Fruit fly (Drosophila melanogaster) whole organism, prepupa: ENCODE results near the gene sbm.

ENCODE experiments used
- CG10631 ChIP-seq: fragments of 200-800 bp; sonication (Bioruptor generic); optimal IDR thresholded peaks from 2 replicates; lab custom pipeline; 2016; ENCODE audit warnings: missing biosample characterization, missing genetic modification characterization
- CG10669 ChIP-seq: fragments of 200-800 bp; sonication (Bioruptor generic); optimal IDR thresholded peaks from 3 replicates; lab custom pipeline; 2018; ENCODE audit warnings: missing biosample characterization, mild to moderate bottlenecking, missing genetic modification characterization, moderate library complexity
- CG11294 ChIP-seq: fragments of 200-800 bp; sonication (Bioruptor generic); IDR thresholded peaks from 2 replicates; pipeline ENCODE4 v1.3.6; 2022; ENCODE audit warnings: missing biosample characterization, missing genetic modification characterization
- CG15336 ChIP-seq: fragments of 200-800 bp; sonication (Bioruptor generic); IDR thresholded peaks from 2 replicates; pipeline ENCODE4 v1.3.6; 2022; ENCODE audit warnings: missing biosample characterization, missing genetic modification characterization
- CG3032 ChIP-seq: fragments of 200-800 bp; optimal IDR thresholded peaks from 2 replicates; lab custom pipeline; 2019; ENCODE audit warnings: missing biosample characterization, mild to moderate bottlenecking, missing genetic modification characterization, moderate library complexity
- CG31627 ChIP-seq: fragments of 200-800 bp; sonication (Bioruptor generic); optimal IDR thresholded peaks from 3 replicates; lab custom pipeline; 2016; ENCODE audit warnings: missing biosample characterization, missing genetic modification characterization
- CG32006 ChIP-seq: fragments of 200-800 bp; sonication (Bioruptor generic); optimal IDR thresholded peaks from 3 replicates; lab custom pipeline; 2017; ENCODE audit warnings: missing biosample characterization, mild to moderate bottlenecking, missing genetic modification characterization
- CG3919 ChIP-seq: fragments of 200-800 bp; sonication (Bioruptor generic); optimal IDR thresholded peaks from 3 replicates; lab custom pipeline; 2016; ENCODE audit warnings: missing biosample characterization, missing genetic modification characterization
- CG6163 ChIP-seq: fragments of 200-800 bp; sonication (Bioruptor generic); IDR thresholded peaks from 3 replicates; pipeline ENCODE4 v1.3.6; 2022; ENCODE audit warnings: missing biosample characterization, missing genetic modification characterization
- CG6276 ChIP-seq: fragments of 200-800 bp; sonication (Bioruptor generic); optimal IDR thresholded peaks from 2 replicates; lab custom pipeline; 2017; ENCODE audit warnings: missing biosample characterization, mild to moderate bottlenecking, missing genetic modification characterization
- CG6808 ChIP-seq: fragments of 200-800 bp; sonication (Bioruptor generic); optimal IDR thresholded peaks from 3 replicates; lab custom pipeline; 2017; ENCODE audit warnings: missing biosample characterization, missing genetic modification characterization, mild to moderate bottlenecking, moderate library complexity, missing genetic modification reagents
- CG8119 ChIP-seq: fragments of 200-800 bp; sonication (Bioruptor generic); IDR thresholded peaks from 3 replicates; pipeline ENCODE4 v1.3.6; 2022; ENCODE audit warnings: missing biosample characterization, missing genetic modification characterization
- CG9139 ChIP-seq: fragments of 200-800 bp; sonication (Bioruptor generic); optimal IDR thresholded peaks from 3 replicates; lab custom pipeline; 2017; ENCODE audit warnings: missing biosample characterization, mild to moderate bottlenecking, missing genetic modification characterization
- Eip78C ChIP-seq: fragments of 200-800 bp; sonication (Bioruptor generic); peaks from one replicate; lab custom pipeline; 2016; ENCODE audit warnings: missing biosample characterization, missing genetic modification characterization
- Ets96B ChIP-seq: fragments of 200-800 bp; optimal IDR thresholded peaks from 2 replicates; lab custom pipeline; 2019; ENCODE audit warnings: missing biosample characterization, mild to moderate bottlenecking, missing genetic modification characterization, moderate library complexity
- Gug ChIP-seq: fragments of 200-800 bp; sonication (Bioruptor generic); IDR thresholded peaks from 2 replicates; pipeline ENCODE4 v1.3.6; 2022; ENCODE audit warnings: missing biosample characterization, missing genetic modification characterization
- Hr38 ChIP-seq: sonication (Bioruptor generic); optimal IDR thresholded peaks from 2 replicates; lab custom pipeline; 2016; ENCODE audit warnings: missing biosample characterization, missing genetic modification characterization
- Hr4 ChIP-seq: fragments of 200-800 bp; sonication (Bioruptor generic); optimal IDR thresholded peaks from 3 replicates; lab custom pipeline; 2016; ENCODE audit warnings: missing biosample characterization, missing genetic modification characterization
- Lpt ChIP-seq: fragments of 200-800 bp; sonication (Bioruptor generic); optimal IDR thresholded peaks from 3 replicates; lab custom pipeline; 2016; ENCODE audit warnings: missing biosample characterization, missing genetic modification characterization
- OdsH ChIP-seq: fragments of 200-800 bp; sonication (Bioruptor generic); optimal IDR thresholded peaks from 3 replicates; lab custom pipeline; 2016; ENCODE audit warnings: missing biosample characterization, missing genetic modification characterization
- Sox102F ChIP-seq: fragments of 200-800 bp; sonication (Bioruptor generic); optimal IDR thresholded peaks from 2 replicates; lab custom pipeline; 2016; ENCODE audit warnings: missing biosample characterization, mild to moderate bottlenecking, missing genetic modification characterization
- Sox15 ChIP-seq: fragments of 200-800 bp; sonication (Bioruptor generic); optimal IDR thresholded peaks from 3 replicates; lab custom pipeline; 2016; ENCODE audit warnings: missing biosample characterization, missing genetic modification characterization
- achi ChIP-seq: fragments of 200-800 bp; sonication (Bioruptor generic); optimal IDR thresholded peaks from 3 replicates; lab custom pipeline; 2016; ENCODE audit warnings: missing biosample characterization, missing genetic modification characterization
- acj6 ChIP-seq: fragments of 200-800 bp; sonication (Bioruptor generic); optimal IDR thresholded peaks from 3 replicates; lab custom pipeline; 2016; ENCODE audit warnings: missing biosample characterization, missing genetic modification characterization
- cyc ChIP-seq: fragments of 200-800 bp; sonication (Bioruptor generic); optimal IDR thresholded peaks from 3 replicates; lab custom pipeline; 2016; ENCODE audit warnings: missing biosample characterization, missing genetic modification characterization
- dac ChIP-seq: fragments of 200-800 bp; sonication (Bioruptor generic); optimal IDR thresholded peaks from 2 replicates; lab custom pipeline; 2017; ENCODE audit warnings: missing biosample characterization, mild to moderate bottlenecking, missing genetic modification characterization
- dsx ChIP-seq: fragments of 200-800 bp; optimal IDR thresholded peaks from 3 replicates; lab custom pipeline; 2019; ENCODE audit warnings: missing biosample characterization, mild to moderate bottlenecking, missing genetic modification characterization, moderate library complexity; ENCODE audit not compliant: poor library complexity, severe bottlenecking
- eg ChIP-seq: fragments of 200-800 bp; sonication (Bioruptor generic); IDR thresholded peaks from 3 replicates; pipeline ENCODE4 v1.3.6; 2022; ENCODE audit warnings: missing biosample characterization, missing genetic modification characterization
- esn ChIP-seq: fragments of 200-800 bp; sonication (Bioruptor generic); optimal IDR thresholded peaks from 2 replicates; lab custom pipeline; 2016; ENCODE audit warnings: missing biosample characterization, mild to moderate bottlenecking, missing genetic modification characterization, moderate library complexity
- fd85E ChIP-seq: fragments of 200-800 bp; sonication (Bioruptor generic); optimal IDR thresholded peaks from 3 replicates; lab custom pipeline; 2016; ENCODE audit warnings: missing biosample characterization, missing genetic modification characterization
- fkh ChIP-seq: fragments of 200-800 bp; sonication (Bioruptor generic); optimal IDR thresholded peaks from 3 replicates; lab custom pipeline; 2017; ENCODE audit warnings: missing biosample characterization, mild to moderate bottlenecking, missing genetic modification characterization, moderate library complexity
- lz ChIP-seq: fragments of 200-800 bp; sonication (Bioruptor generic); optimal IDR thresholded peaks from 3 replicates; lab custom pipeline; 2016; ENCODE audit warnings: missing biosample characterization, missing genetic modification characterization
- pdm3 ChIP-seq: fragments of 200-800 bp; sonication (Bioruptor generic); optimal IDR thresholded peaks from 3 replicates; lab custom pipeline; 2016; ENCODE audit warnings: missing biosample characterization, missing genetic modification characterization
- salr ChIP-seq, 2 experiments: fragments of 200-800 bp; sonication (Bioruptor generic); optimal IDR thresholded peaks; 3 replicates each; lab custom pipeline; 2016 to 2018; ENCODE audit warnings: missing biosample characterization in 2 of 2, missing genetic modification characterization in 2 of 2, mild to moderate bottlenecking in 1 of 2
- spab ChIP-seq: fragments of 200-800 bp; sonication (Bioruptor generic); optimal IDR thresholded peaks from 2 replicates; lab custom pipeline; 2017; ENCODE audit warnings: missing biosample characterization, mild to moderate bottlenecking, missing genetic modification characterization, missing genetic modification reagents
- topi ChIP-seq: fragments of 200-800 bp; sonication (Bioruptor generic); optimal IDR thresholded peaks from 3 replicates; lab custom pipeline; 2016; ENCODE audit warnings: missing biosample characterization, missing genetic modification characterization

sbm gene

DNA sequence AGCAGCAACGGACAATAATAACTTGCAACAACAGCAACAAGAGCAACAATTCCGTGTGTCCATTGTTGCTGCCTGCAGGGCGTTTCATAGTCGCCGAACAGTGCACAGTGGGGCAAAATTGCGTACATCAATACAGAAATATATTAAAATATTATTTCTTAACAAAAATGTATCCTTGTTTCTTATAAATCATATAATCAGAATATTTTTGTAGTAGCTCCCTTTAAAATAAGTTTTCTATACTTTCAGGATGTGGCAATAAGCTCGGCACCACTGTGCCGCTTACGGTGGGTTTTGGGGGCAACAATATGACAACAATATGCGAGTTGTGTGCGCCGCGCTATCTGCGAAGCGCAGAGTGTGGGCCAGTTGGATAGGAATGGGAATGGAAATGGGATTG is 9.9 kb upstream of the sbm start (continued):
- peak; percentile 31 for TF ChIP-seq fd85E (GFP tag; lab: Kevin White, UChicago)
- TF ChIP-seq cyc = peak; percentile 43
- no peak for TF ChIP-seq fkh (GFP tag; lab: Kevin White, UChicago)
- TF ChIP-seq topi (GFP tag; lab: Kevin White, UChicago) = peak; percentile 59
- no peak for TF ChIP-seq Hr38 (GFP tag; lab: Kevin White, UChicago)
- peak; percentile 78 for TF ChIP-seq CG32006
- TF ChIP-seq Sox15 (GFP tag; lab: Kevin White, UChicago) = peak; percentile 54
- peak; percentile 76 for TF ChIP-seq pdm3 (GFP tag; lab: Kevin White, UChicago)
- peak; percentile 87 for TF ChIP-seq eg (GFP tag; lab: Robert Waterston, UW)
- peak; percentile 66 for TF ChIP-seq Hr4 (GFP tag; lab: Kevin White, UChicago)
- TF ChIP-seq Sox102F = peak; percentile 50

- peak; percentile 15 for TF ChIP-seq CG3919 (GFP tag; lab: Kevin White, UChicago)
- no peak for TF ChIP-seq CG11294 (GFP tag; lab: Robert Waterston, UW)
- TF ChIP-seq CG31627 (GFP tag; lab: Kevin White, UChicago) = no peak
- TF ChIP-seq CG10631 (GFP tag; lab: Kevin White, UChicago) = peak; percentile 32
- peak in 1 of 2 experiments; percentile 38 for TF ChIP-seq salr (GFP tag; optimal IDR thresholded peaks at IDR 0.05; lab: Kevin White, UChicago)
- no peak for TF ChIP-seq esn
- TF ChIP-seq CG8119 (GFP tag; lab: Robert Waterston, UW) = peak; percentile 36; the same call in 1 of the 3 replicates
- TF ChIP-seq Sox102F = no peak
- no peak for TF ChIP-seq dac (GFP tag; lab: Kevin White, UChicago)
- TF ChIP-seq spab (GFP tag; lab: Kevin White, UChicago) = no peak
- TF ChIP-seq Eip78C (GFP tag; lab: Kevin White, UChicago) = peak; percentile 33
- TF ChIP-seq pdm3 (GFP tag; lab: Kevin White, UChicago) = no peak
- peak; percentile 18 for TF ChIP-seq CG3032 (tag; lab: Kevin White, UChicago)
- peak; percentile 15 for TF ChIP-seq dsx
- TF ChIP-seq CG32006 = peak; percentile 60
- peak; percentile 59 for TF ChIP-seq CG15336 (GFP tag; lab: Robert Waterston, UW)
- no peak for TF ChIP-seq fkh (GFP tag; lab: Kevin White, UChicago)
- TF ChIP-seq Lpt (GFP tag; lab: Kevin White, UChicago) = peak; percentile 18
- peak; percentile 26 for TF ChIP-seq CG6276
- peak; percentile 14 for TF ChIP-seq achi
- peak; percentile 25 for TF ChIP-seq acj6 (GFP tag; lab: Kevin White, UChicago)
- TF ChIP-seq CG6163 = no peak
- no peak for TF ChIP-seq CG6808 (GFP tag; lab: Kevin White, UChicago)
Observed at dm6 chrX:14609222-14609621, 6.8 kb upstream of the sbm start.

DNA sequence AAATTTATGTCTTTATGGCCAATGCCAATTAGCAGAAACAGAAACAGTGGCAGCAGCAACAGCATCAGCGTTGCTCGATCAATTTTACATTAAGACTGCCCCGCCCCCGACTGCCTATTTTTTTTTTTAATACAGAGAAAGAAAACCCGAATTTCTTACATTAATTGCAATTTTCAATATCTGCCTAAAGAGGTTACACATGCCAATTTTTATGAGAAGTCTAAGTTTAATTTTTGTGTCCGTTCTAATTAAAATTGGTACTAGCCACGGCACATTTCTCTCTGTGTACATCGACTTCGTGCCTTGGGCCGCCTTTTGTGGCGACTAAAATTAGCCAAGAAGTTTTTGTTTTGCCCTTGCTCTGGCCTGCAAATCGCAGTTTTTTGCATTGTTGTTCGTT is 4.5 kb upstream of the sbm start:
- TF ChIP-seq Eip78C (GFP tag; lab: Kevin White, UChicago) = peak; percentile 66
- TF ChIP-seq pdm3 (GFP tag; lab: Kevin White, UChicago) = peak; percentile 14
- no peak for TF ChIP-seq lz (GFP tag; lab: Kevin White, UChicago)
- TF ChIP-seq acj6 (GFP tag; lab: Kevin White, UChicago) = no peak
- TF ChIP-seq CG8119 (GFP tag; lab: Robert Waterston, UW) = peak; percentile 28; the same call in 1 of the 3 replicates
- peak; percentile 16 for TF ChIP-seq CG3919 (GFP tag; lab: Kevin White, UChicago)
- peak; percentile 31; the same call in 1 of the 3 replicates for TF ChIP-seq eg (GFP tag; lab: Robert Waterston, UW)
- no peak for TF ChIP-seq CG9139 (GFP tag; lab: Kevin White, UChicago)
- peak; percentile 13 for TF ChIP-seq CG10669
- TF ChIP-seq CG6163 = peak; percentile 44; the same call in 2 of the 3 replicates
- TF ChIP-seq CG31627 (GFP tag; lab: Kevin White, UChicago) = no peak
- TF ChIP-seq OdsH = peak; percentile 1
- TF ChIP-seq Ets96B = peak; percentile 10
- TF ChIP-seq Hr4 (GFP tag; lab: Kevin White, UChicago) = peak; percentile 29
- TF ChIP-seq CG6276 = no peak
- peak; percentile 14; the same call in 1 of the 2 replicates for TF ChIP-seq Gug (GFP tag; lab: Robert Waterston, UW)
- peak; percentile 44; the same call in 1 of the 2 replicates for TF ChIP-seq CG15336 (GFP tag; lab: Robert Waterston, UW)
